Fruit fly (Drosophila melanogaster) Kc167 (cell line): ENCODE data around the gene pbl.

Experiments used
- Myc ChIP-seq: fragments of >200 bp; optimal IDR thresholded peaks from 2 replicates; lab custom pipeline; 2017; ENCODE audit warnings: missing external identifiers
- Sin3A ChIP-seq: fragments of >200 bp; optimal IDR thresholded peaks from 2 replicates; lab custom pipeline; 2018; ENCODE audit warnings: missing external identifiers
- h ChIP-seq: fragments of >200 bp; optimal IDR thresholded peaks from 3 replicates; lab custom pipeline; 2018; ENCODE audit warnings: missing external identifiers
- insv ChIP-seq: fragments of >200 bp; optimal IDR thresholded peaks from 3 replicates; lab custom pipeline; 2018; ENCODE audit warnings: missing external identifiers
- psq ChIP-seq: fragments of >200 bp; optimal IDR thresholded peaks from 2 replicates; lab custom pipeline; 2017; ENCODE audit warnings: missing external identifiers
- ttk ChIP-seq: sonication (Bioruptor generic); optimal IDR thresholded peaks from 2 replicates; lab custom pipeline; 2017; ENCODE audit warnings: missing external identifiers

pbl gene

dm6 chr3L:7934200-7934599, 22.4 kb upstream of the pbl start:
- no peak for TF ChIP-seq ttk (lab: Kevin White, UChicago)

dm6 chr3L:7915808-7916619, 4.3 kb upstream of the pbl start:
- no peak for TF ChIP-seq Myc (lab: Kevin White, UChicago)

DNA sequence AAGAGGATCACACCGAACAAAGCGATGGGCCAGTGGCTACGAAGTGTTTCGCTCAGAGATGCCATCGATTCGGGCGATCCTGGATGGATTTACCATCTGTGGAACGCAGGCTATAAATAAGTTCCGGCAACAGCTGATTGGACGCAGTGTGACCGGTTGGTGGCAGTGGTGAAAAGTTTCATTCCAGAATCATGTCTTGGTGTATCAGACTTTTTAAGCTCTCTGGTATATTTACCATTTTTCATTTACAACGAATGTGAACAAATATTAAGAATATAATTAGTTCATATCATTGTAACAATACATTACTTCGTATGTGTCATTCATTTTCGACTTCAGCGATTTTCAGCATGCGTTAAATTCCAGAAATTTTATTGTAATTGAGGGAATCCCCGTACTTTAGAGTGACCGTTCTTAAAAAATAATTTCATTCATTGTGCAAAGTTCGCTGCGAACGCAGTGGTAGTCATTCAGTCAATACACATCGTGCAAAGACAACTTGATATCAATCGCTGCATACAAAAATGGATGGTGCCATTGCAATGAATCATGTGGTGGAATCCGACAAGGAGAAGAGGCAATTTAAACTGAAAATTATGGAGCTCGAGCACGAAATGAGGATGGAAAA, 3.3 kb upstream of the pbl start, which contains the start of gene Tmem43:
Tmem43 (minus strand) TSS at position 152 of the 628 bp plus-strand sequence.
- no peak for TF ChIP-seq psq (lab: Kevin White, UChicago)
- TF ChIP-seq Myc (lab: Kevin White, UChicago), result no peak
- TF ChIP-seq insv, result no peak
- TF ChIP-seq ttk (lab: Kevin White, UChicago), result no peak
- no peak for TF ChIP-seq Sin3A (lab: Kevin White, UChicago)
- no peak for TF ChIP-seq h (lab: Kevin White, UChicago)

dm6 chr3L:7910916-7911467, 762 bp downstream of the pbl start:
- TF ChIP-seq psq (lab: Kevin White, UChicago), result no peak

- no peak for TF ChIP-seq Myc (lab: Kevin White, UChicago)
- no peak for TF ChIP-seq psq (lab: Kevin White, UChicago)
- no peak for TF ChIP-seq insv
- no peak for TF ChIP-seq Sin3A (lab: Kevin White, UChicago)
- TF ChIP-seq ttk (lab: Kevin White, UChicago), result no peak
- TF ChIP-seq h (lab: Kevin White, UChicago), result no peak
Measured at dm6 chr3L:7909695-7910463, 1.9 kb downstream of the pbl start.

DNA sequence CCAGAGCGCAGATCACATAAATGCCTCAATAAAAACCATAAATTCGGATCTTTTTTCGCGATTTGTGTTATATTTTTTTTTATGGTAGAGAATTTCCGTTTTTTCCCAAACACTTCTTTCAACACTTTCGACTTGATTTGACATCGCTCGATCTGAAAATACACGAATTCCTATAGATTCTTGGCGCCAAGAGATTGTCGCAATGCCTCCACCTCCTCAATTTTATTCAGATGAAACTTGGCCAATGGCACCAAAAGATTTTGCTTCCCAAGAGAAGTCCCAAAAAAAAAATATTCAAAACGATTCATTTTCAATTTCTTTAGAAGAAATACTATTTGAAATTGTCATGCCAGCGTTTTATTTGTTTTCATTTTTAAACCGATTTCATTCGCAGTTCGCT, 7.2 kb downstream of the pbl start:
- no peak for TF ChIP-seq ttk (lab: Kevin White, UChicago)
- TF ChIP-seq psq (lab: Kevin White, UChicago), result no peak
- TF ChIP-seq insv, result no peak
- TF ChIP-seq Myc (lab: Kevin White, UChicago), result no peak
- no peak for TF ChIP-seq Sin3A (lab: Kevin White, UChicago)

dm6 chr3L:7903489-7904150, 8.1 kb downstream of the pbl start:
- TF ChIP-seq ttk (lab: Kevin White, UChicago) (no peak), Sin3A (lab: Kevin White, UChicago) (no peak), insv (no peak), h (lab: Kevin White, UChicago) (no peak), psq (lab: Kevin White, UChicago) (no peak), Myc (lab: Kevin White, UChicago) (no peak)

DNA sequence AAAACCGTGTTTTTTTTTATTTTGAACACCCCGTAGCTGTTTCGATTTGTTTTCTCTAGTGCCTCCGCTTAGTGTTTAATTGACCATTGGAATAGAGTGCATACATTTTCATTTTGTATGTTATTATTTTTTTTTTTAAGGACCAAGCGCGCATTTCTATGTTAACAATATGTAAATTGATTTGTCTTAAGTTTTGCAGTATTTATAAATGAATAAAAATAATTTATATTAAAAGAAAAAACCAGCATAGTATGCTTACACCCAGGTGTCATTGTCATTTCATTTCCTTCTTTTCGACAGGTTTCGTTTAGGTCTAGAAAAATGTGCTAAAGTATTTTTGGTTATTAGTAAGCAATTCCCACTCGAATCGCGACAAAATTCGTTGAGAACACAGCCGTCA, 17.2 kb downstream of the pbl start, which contains the start of gene eIF4E5:
eIF4E5 (plus strand) TSS at position 301 of the 400 bp plus-strand sequence.
- no peak for TF ChIP-seq Sin3A (lab: Kevin White, UChicago)
- TF ChIP-seq ttk (lab: Kevin White, UChicago), result no peak
- TF ChIP-seq Myc (lab: Kevin White, UChicago), result no peak
- no peak for TF ChIP-seq h (lab: Kevin White, UChicago)

DNA sequence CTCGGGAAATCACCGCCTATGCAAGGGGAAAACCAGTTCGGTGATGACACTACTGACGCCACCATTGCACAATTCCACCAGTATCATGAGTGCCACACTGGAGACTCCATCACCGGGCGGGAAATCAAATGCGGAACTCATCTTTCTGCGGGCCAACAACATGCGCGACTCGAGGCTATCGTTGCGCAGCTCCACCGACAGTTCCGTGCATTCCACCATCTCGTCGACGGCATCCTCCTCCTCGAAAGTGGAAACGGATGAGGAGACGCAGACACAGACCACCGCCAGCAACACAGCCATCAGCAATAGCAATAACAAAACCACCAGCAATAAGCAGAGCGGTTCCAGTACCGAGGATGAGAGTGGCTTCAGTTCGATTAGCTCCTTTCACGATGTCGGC, 17.9 kb downstream of the pbl start:
- TF ChIP-seq insv (no peak), Myc (lab: Kevin White, UChicago) (no peak), h (lab: Kevin White, UChicago) (no peak), ttk (lab: Kevin White, UChicago) (no peak), Sin3A (lab: Kevin White, UChicago) (no peak), psq (lab: Kevin White, UChicago) (no peak)

dm6 chr3L:7890567-7890966, 21.2 kb downstream of the pbl start:
- no peak for TF ChIP-seq h (lab: Kevin White, UChicago)
- no peak for TF ChIP-seq ttk (lab: Kevin White, UChicago)
- no peak for TF ChIP-seq Myc (lab: Kevin White, UChicago)
- no peak for TF ChIP-seq psq (lab: Kevin White, UChicago)

dm6 chr3L:7889976-7890375, 21.8 kb downstream of the pbl start:
- TF ChIP-seq insv (no peak), Sin3A (lab: Kevin White, UChicago) (no peak), ttk (lab: Kevin White, UChicago) (no peak), psq (lab: Kevin White, UChicago) (no peak), h (lab: Kevin White, UChicago) (no peak), Myc (lab: Kevin White, UChicago) (no peak)
